Fruit fly (Drosophila melanogaster) whole organism, wandering third instar larva: ENCODE data around the gene CG9072.

Experiments used
- Abd-B ChIP-seq: fragments of >200 bp; optimal IDR thresholded peaks from 2 replicates; lab custom pipeline; 2017; ENCODE audit warnings: missing biosample characterization, missing genetic modification characterization
- Dif ChIP-seq: fragments of 200-275, 200-300 bp; sonication (Bioruptor generic); optimal IDR thresholded peaks from 2 replicates; lab custom pipeline; 2018; ENCODE audit warnings: missing biosample characterization, missing genetic modification characterization; ENCODE audit not compliant: partially characterized antibody
- Jra ChIP-seq: sonication (Bioruptor generic); optimal IDR thresholded peaks from 2 replicates; lab custom pipeline; 2016; ENCODE audit warnings: missing biosample characterization, missing genetic modification characterization
- N ChIP-seq: fragments of >200 bp; optimal IDR thresholded peaks from 2 replicates; lab custom pipeline; 2018; ENCODE audit warnings: missing biosample characterization, missing external identifiers, missing genetic modification characterization
- dsf ChIP-seq: sonication (Bioruptor generic); optimal IDR thresholded peaks from 2 replicates; lab custom pipeline; 2016; ENCODE audit warnings: missing biosample characterization, missing genetic modification characterization, borderline replicate concordance
- jim ChIP-seq: fragments of 175-275, 200-325 bp; sonication (Bioruptor generic); optimal IDR thresholded peaks from 2 replicates; lab custom pipeline; 2016; ENCODE audit warnings: missing biosample characterization, mild to moderate bottlenecking, missing genetic modification characterization
- lola ChIP-seq: fragments of >200 bp; optimal IDR thresholded peaks from 2 replicates; lab custom pipeline; 2017; ENCODE audit warnings: missing biosample characterization, missing genetic modification characterization

DNA sequence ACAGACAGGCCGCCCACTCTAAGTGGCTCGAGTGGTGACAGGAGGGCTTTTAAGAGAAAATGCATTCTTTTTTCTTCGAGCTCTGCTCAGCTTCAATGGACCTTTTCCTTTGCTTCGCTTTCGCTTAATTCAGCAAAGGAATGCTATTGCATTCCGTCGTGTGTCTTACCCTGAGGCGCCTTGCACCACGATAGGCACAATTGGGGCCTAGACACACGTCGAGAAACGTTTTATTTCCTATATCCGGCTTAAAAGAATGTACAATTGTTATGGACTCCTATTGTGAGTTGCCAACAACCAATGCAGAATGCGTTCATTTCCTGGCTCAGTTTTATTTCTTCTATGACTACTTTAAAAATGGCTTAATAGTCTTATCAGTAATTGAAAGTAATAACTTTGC lies 4.7 kb downstream of the CG9072 start:
- no peak for TF ChIP-seq N (GFP tag; lab: Kevin White, UChicago)
- no peak for TF ChIP-seq Abd-B
- no peak for TF ChIP-seq jim
- no peak for TF ChIP-seq Dif (GFP tag; lab: Kevin White, UChicago)
- no peak for TF ChIP-seq dsf (GFP tag; lab: Kevin White, UChicago)
- TF ChIP-seq Jra (GFP tag; lab: Kevin White, UChicago), result no peak
- TF ChIP-seq lola, result no peak
